Fruit fly (Drosophila melanogaster): ENCODE data around the gene bel.

bel gene

dm6 chr3R:8676560-8677000, 16.0 kb upstream of the bel start, which contains the start of the genes Unc50, CG11755 and CG8043 (continued):
- TF ChIP-seq hkb (optimal IDR thresholded peaks at IDR 0.05) (peak; percentile 86), hkb (GFP tag; IDR thresholded peaks at IDR 0.05) (peak; percentile 72), row (GFP tag; IDR thresholded peaks at IDR 0.05) (peak; percentile 99), Fer1 (GFP tag; optimal IDR thresholded peaks at IDR 0.05) (no peak), Sox102F (GFP tag; optimal IDR thresholded peaks at IDR 0.05) (peak; percentile 67), jing (GFP tag; optimal IDR thresholded peaks at IDR 0.05) (no peak), CG33557 (GFP tag; optimal IDR thresholded peaks at IDR 0.05) (peak; percentile 79), CG6654 (GFP tag; optimal IDR thresholded peaks at IDR 0.05) (peak; percentile 10), ato (GFP tag; IDR thresholded peaks at IDR 0.05; ENCODE audit: partially characterized antibody) (peak; percentile 74; the same call in 1 of the 2 replicates), lab (GFP tag; optimal IDR thresholded peaks at IDR 0.05) (no peak), crp (GFP tag; optimal IDR thresholded peaks at IDR 0.05) (peak; percentile 94 to 98), Ptx1 (GFP tag; IDR thresholded peaks at IDR 0.05) (peak; percentile 75), CG32532 (GFP tag; IDR thresholded peaks at IDR 0.05) (peak; percentile 86), tio (GFP tag; optimal IDR thresholded peaks at IDR 0.05) (no peak), Blimp-1 (GFP tag; optimal IDR thresholded peaks at IDR 0.05) (no peak), bsh (GFP tag; optimal IDR thresholded peaks at IDR 0.05) (peak in 1 of 2 experiments; percentile 72), CG8281 (tag; optimal IDR thresholded peaks at IDR 0.05) (peak; percentile 41), lilli (GFP tag; optimal IDR thresholded peaks at IDR 0.05) (peak; percentile 91), ap (GFP tag; IDR thresholded peaks at IDR 0.05) (peak; percentile 34; the same call in 1 of the 2 replicates), cato (GFP tag; optimal IDR thresholded peaks at IDR 0.05; ENCODE audit: borderline replicate concordance) (peak; percentile 44), gt (GFP tag; IDR thresholded peaks at IDR 0.05) (no peak), Lpt (GFP tag; optimal IDR thresholded peaks at IDR 0.05) (no peak), CG30403 (GFP tag; optimal IDR thresholded peaks at IDR 0.05) (peak; percentile 90), CG9876 (GFP tag; optimal IDR thresholded peaks at IDR 0.05) (peak; percentile 50), fd64A (GFP tag; optimal IDR thresholded peaks at IDR 0.05) (no peak), CG12659 (GFP tag; optimal IDR thresholded peaks at IDR 0.05) (peak; percentile 86), CG6765 (GFP tag; optimal IDR thresholded peaks at IDR 0.05) (peak; percentile 11), H15 (GFP tag; IDR thresholded peaks at IDR 0.05) (peak; percentile 69; the same call in 2 of the 3 replicates), trh (GFP tag; optimal IDR thresholded peaks at IDR 0.05) (peak; percentile 19), CG30020 (tag; optimal IDR thresholded peaks at IDR 0.05) (peak; percentile 74), CG18619 (GFP tag; optimal IDR thresholded peaks at IDR 0.05) (peak; percentile 78), klu (GFP tag; IDR thresholded peaks at IDR 0.05) (peak; percentile 74; the same call in 1 of the 2 replicates), sc (optimal IDR thresholded peaks at IDR 0.05) (no peak), sc (GFP tag; optimal IDR thresholded peaks at IDR 0.05) (peak; percentile 29), pho (GFP tag; optimal IDR thresholded peaks at IDR 0.05) (peak; percentile 71), dpn (GFP tag; optimal IDR thresholded peaks at IDR 0.05) (peak; percentile 78 to 84), CG17802 (tag; optimal IDR thresholded peaks at IDR 0.05) (no peak), cas (GFP tag; IDR thresholded peaks at IDR 0.05) (peak; percentile 76), nmo (GFP tag; optimal IDR thresholded peaks at IDR 0.05) (peak; percentile 92), Six4 (GFP tag; optimal IDR thresholded peaks at IDR 0.05) (peak; percentile 57), Myb (GFP tag; optimal IDR thresholded peaks at IDR 0.05) (peak; percentile 49), Usf (GFP tag; optimal IDR thresholded peaks at IDR 0.05) (peak; percentile 59), CG32772 (GFP tag; IDR thresholded peaks at IDR 0.05) (peak; percentile 64), odd (GFP tag; optimal IDR thresholded peaks at IDR 0.05) (peak; percentile 47), CG8290 (GFP tag; optimal IDR thresholded peaks at IDR 0.05) (peak; percentile 64), CG8290 (tag; optimal IDR thresholded peaks at IDR 0.05) (peak in 1 of 2 experiments; percentile 44), sima (GFP tag; optimal IDR thresholded peaks at IDR 0.05) (no peak), prd (optimal IDR thresholded peaks at IDR 0.05) (no peak), prd (GFP tag; IDR thresholded peaks at IDR 0.05) (peak; percentile 79), Tbp (GFP tag; optimal IDR thresholded peaks at IDR 0.05) (no peak), sug (tag; optimal IDR thresholded peaks at IDR 0.05) (peak; percentile 88), CG13775 (GFP tag; optimal IDR thresholded peaks at IDR 0.05) (peak; percentile 86)
